Worm (Caenorhabditis elegans): ENCODE data around the gene F40G12.7.

Gene F40G12.7

ce11 chrV:14324502-14325467, 50.4 kb downstream of the F40G12.7 start, which contains the start of the genes F47B8.4 and F47B8.18 (continued):
- no peak for TF ChIP-seq lin-1 (GFP tag; IDR thresholded peaks at IDR 0.05)
- no peak for TF ChIP-seq ceh-20 (GFP tag; IDR thresholded peaks at IDR 0.05)
- peak; percentile 83 for TF ChIP-seq pqm-1 (tag; optimal IDR thresholded peaks at IDR 0.05)
- no peak for TF ChIP-seq ctbp-1 (GFP tag; IDR thresholded peaks at IDR 0.05)
- no peak for TF ChIP-seq lin-38 (GFP tag; IDR thresholded peaks at IDR 0.05)
- no peak for TF ChIP-seq F10B5.3 (tag; optimal IDR thresholded peaks at IDR 0.05)
- no peak for TF ChIP-seq aly-2 (tag; optimal IDR thresholded peaks at IDR 0.05)
- no peak for TF ChIP-seq zag-1 (tag; optimal IDR thresholded peaks at IDR 0.05)
- 0 out of 2 replicates have a peak, but pooled peaks have one; percentile 17 for TF ChIP-seq vab-7 (GFP tag; IDR thresholded peaks at IDR 0.05)
- no peak for TF ChIP-seq skn-1 (tag; optimal IDR thresholded peaks at IDR 0.05)
- TF ChIP-seq dve-1 (tag; optimal IDR thresholded peaks at IDR 0.05; ENCODE audit: insufficient read depth): no peak
- TF ChIP-seq F44E2.7 (GFP tag; IDR thresholded peaks at IDR 0.05): no peak
- TF ChIP-seq ztf-7 (tag; optimal IDR thresholded peaks at IDR 0.05): no peak
- no peak for TF ChIP-seq saeg-2 (GFP tag; IDR thresholded peaks at IDR 0.05)
- TF ChIP-seq nhr-28 (tag; optimal IDR thresholded peaks at IDR 0.05): peak; percentile 76
- TF ChIP-seq lir-3 (tag; optimal IDR thresholded peaks at IDR 0.05): no peak
- TF ChIP-seq D1046.2 (GFP tag; IDR thresholded peaks at IDR 0.05): no peak
- TF ChIP-seq nhr-111 (GFP tag; optimal IDR thresholded peaks at IDR 0.05): no peak
- peak; percentile 44 for TF ChIP-seq dmd-6 (GFP tag; IDR thresholded peaks at IDR 0.05)
- no peak for TF ChIP-seq nhr-6 (tag; optimal IDR thresholded peaks at IDR 0.05)
- no peak for TF ChIP-seq daf-16 (GFP tag; optimal IDR thresholded peaks at IDR 0.05)
- peak; percentile 99 for TF ChIP-seq daf-16 (tag; optimal IDR thresholded peaks at IDR 0.05)
- peak; percentile 13 for TF ChIP-seq mxl-3 (GFP tag; optimal IDR thresholded peaks at IDR 0.05)
- TF ChIP-seq ceh-44 (GFP tag; IDR thresholded peaks at IDR 0.05): no peak
- no peak for TF ChIP-seq zfp-2 (tag; optimal IDR thresholded peaks at IDR 0.05)
- TF ChIP-seq nhr-77 (tag; optimal IDR thresholded peaks at IDR 0.05): peak; percentile 20
- TF ChIP-seq tra-1 (GFP tag; IDR thresholded peaks at IDR 0.05): no peak
- TF ChIP-seq nhr-76 (tag; optimal IDR thresholded peaks at IDR 0.05): no peak
- TF ChIP-seq snpc-4 (tag; optimal IDR thresholded peaks at IDR 0.05): no peak
- TF ChIP-seq nhr-41 (GFP tag; IDR thresholded peaks at IDR 0.05): 0 out of 2 replicates have a peak, but pooled peaks have one; percentile 6
- TF ChIP-seq dmd-9 (GFP tag; IDR thresholded peaks at IDR 0.05): 0 out of 2 replicates have a peak, but pooled peaks have one; percentile 33
- no peak for TF ChIP-seq mes-2 (tag; optimal IDR thresholded peaks at IDR 0.05; ENCODE audit: poor library complexity, severe bottlenecking)
- no peak for TF ChIP-seq T20F7.1 (GFP tag; optimal IDR thresholded peaks at IDR 0.05)
